Fruit fly (Drosophila melanogaster) whole organism: ENCODE results near the gene kek3.

Experiments used
- Dll ChIP-seq: fragments of >200 bp; optimal IDR thresholded peaks from 2 replicates; lab custom pipeline; 2017
- EcR ChIP-seq, 2 experiments: fragments of >200 bp; optimal IDR thresholded peaks; 2 replicates each; lab custom pipeline; 2017; ENCODE audit warnings: missing biosample characterization in 2 of 2, missing genetic modification characterization in 2 of 2, missing genetic modification reagents in 2 of 2
- pan ChIP-seq: fragments of >200 bp; optimal IDR thresholded peaks from 2 replicates; lab custom pipeline; 2017
- psq ChIP-seq: fragments of >200 bp; optimal IDR thresholded peaks from 2 replicates; lab custom pipeline; 2017

dm6 chr2L:15555770-15556169, 3.2 kb downstream of the kek3 start:
- TF ChIP-seq EcR (GFP tag; optimal IDR thresholded peaks at IDR 0.05; lab: Kevin White, UChicago) = no peak
- no peak for TF ChIP-seq Dll (lab: Kevin White, UChicago)
- no peak for TF ChIP-seq psq
- TF ChIP-seq pan (lab: Kevin White, UChicago) = no peak
